Worm (Caenorhabditis elegans): ENCODE measurements around the gene fbxa-95.

DNA sequence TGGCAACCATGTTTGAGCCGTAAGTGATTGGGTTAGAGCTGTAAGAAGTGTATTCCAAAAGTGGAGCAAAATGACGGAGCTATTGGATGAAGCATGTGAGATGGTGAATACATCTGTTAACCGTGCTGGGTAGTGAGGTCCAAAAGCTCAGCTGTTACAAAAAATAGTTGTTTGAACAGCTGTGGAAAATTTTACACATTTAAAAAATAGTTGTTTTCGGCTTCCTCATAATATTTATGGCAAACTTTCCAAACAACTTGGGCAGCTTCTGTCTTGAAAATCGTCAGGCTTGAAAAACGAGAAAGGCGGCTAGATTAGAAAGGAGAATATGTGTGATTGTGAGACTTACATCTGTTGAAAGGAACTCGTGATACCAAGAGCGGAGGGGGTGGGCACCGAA lies 33.8 kb downstream of the fbxa-95 start, which contains the start of gene fbxa-154:
- TF ChIP-seq ceh-43 (GFP tag; optimal IDR thresholded peaks at IDR 0.05) (no peak), blmp-1 (tag; optimal IDR thresholded peaks at IDR 0.05) (no peak), nhr-76 (tag; optimal IDR thresholded peaks at IDR 0.05) (no peak), nhr-237 (tag; optimal IDR thresholded peaks at IDR 0.05) (no peak), ces-1 (GFP tag; optimal IDR thresholded peaks at IDR 0.05) (no peak), snpc-4 (tag; optimal IDR thresholded peaks at IDR 0.05) (no peak), elt-3 (tag; optimal IDR thresholded peaks at IDR 0.05) (no peak), ztf-11 (tag; optimal IDR thresholded peaks at IDR 0.05) (no peak), nhr-12 (tag; optimal IDR thresholded peaks at IDR 0.05) (no peak), hlh-1 (tag; optimal IDR thresholded peaks at IDR 0.05) (no peak), pha-4 (tag; optimal IDR thresholded peaks at IDR 0.05) (no peak), unc-39 (tag; optimal IDR thresholded peaks at IDR 0.05) (no peak)
